Worm (Caenorhabditis elegans): ENCODE data around the gene ZK287.7.

DNA sequence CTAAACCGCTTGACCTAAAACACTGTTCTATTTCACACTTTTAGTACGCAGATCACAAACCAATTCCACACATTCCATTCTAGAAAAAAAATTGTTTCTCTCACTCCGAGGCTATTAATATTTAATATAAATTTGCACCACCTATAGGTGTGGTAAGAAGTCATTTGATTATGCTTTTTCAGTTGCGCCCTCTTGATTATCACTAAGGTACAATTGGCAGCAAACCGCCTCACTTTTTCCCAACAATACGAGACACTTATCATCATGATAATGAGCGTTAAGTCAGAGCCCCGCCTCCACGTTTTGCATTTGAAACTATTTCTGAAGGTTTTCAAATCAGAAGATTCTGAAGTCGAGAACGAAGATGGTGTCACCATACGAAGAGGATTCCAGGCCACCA lies 44.4 kb downstream of the ZK287.7 start, which contains the start of gene aqp-4:
- TF ChIP-seq Y5F2A.4 (GFP tag; optimal IDR thresholded peaks at IDR 0.05) (no peak), nhr-28 (tag; optimal IDR thresholded peaks at IDR 0.05) (peak; percentile 47), daf-19 (GFP tag; conservative IDR thresholded peaks at IDR 0.05) (no peak), nhr-76 (tag; optimal IDR thresholded peaks at IDR 0.05) (no peak)
